Fruit fly (Drosophila melanogaster): Measurements from ENCODE around the gene CG5282.

CG5282 gene

dm6 chr3L:20384086-20384810, 41.6 kb downstream of the CG5282 start, which contains the start of the genes CG5498 and fbl (continued):
- TF ChIP-seq Hey (tag; optimal IDR thresholded peaks at IDR 0.05) (no peak), kni (GFP tag; optimal IDR thresholded peaks at IDR 0.05) (peak; percentile 32), CG6689 (GFP tag; IDR thresholded peaks at IDR 0.05) (peak; percentile 50), CG2678 (tag; optimal IDR thresholded peaks at IDR 0.05) (peak; percentile 79), CG12104 (GFP tag; optimal IDR thresholded peaks at IDR 0.05) (peak; percentile 66), HLH54F (GFP tag; optimal IDR thresholded peaks at IDR 0.05) (peak; percentile 52), Eip74EF (GFP tag; optimal IDR thresholded peaks at IDR 0.05) (peak in 1 of 2 experiments; percentile 40), CG31388 (GFP tag; optimal IDR thresholded peaks at IDR 0.05) (peak; percentile 9), slou (GFP tag; optimal IDR thresholded peaks at IDR 0.05) (peak; percentile 20), CG17568 (GFP tag; optimal IDR thresholded peaks at IDR 0.05) (no peak), Mes4 (GFP tag; optimal IDR thresholded peaks at IDR 0.05) (peak; percentile 6), Hsf (GFP tag; optimal IDR thresholded peaks at IDR 0.05) (peak; percentile 78), knrl (GFP tag; IDR thresholded peaks at IDR 0.05; ENCODE audit: partially characterized antibody) (no peak), CG10979 (tag; optimal IDR thresholded peaks at IDR 0.05) (peak; percentile 52), lmd (GFP tag; IDR thresholded peaks at IDR 0.05) (no peak; the same call in 1 of the 2 replicates), CG30403 (GFP tag; optimal IDR thresholded peaks at IDR 0.05) (peak; percentile 84), unc-4 (GFP tag; IDR thresholded peaks at IDR 0.05; ENCODE audit: partially characterized antibody) (peak; percentile 62), lola (GFP tag; optimal IDR thresholded peaks at IDR 0.05) (peak in 1 of 3 experiments; percentile 67), crc (GFP tag; optimal IDR thresholded peaks at IDR 0.05) (no peak), HLHmδ (GFP tag; optimal IDR thresholded peaks at IDR 0.05) (no peak), corto (GFP tag; optimal IDR thresholded peaks at IDR 0.05) (peak; percentile 38), CG15073 (GFP tag; optimal IDR thresholded peaks at IDR 0.05) (peak; percentile 24), pho (GFP tag; optimal IDR thresholded peaks at IDR 0.05) (peak; percentile 38), sim (GFP tag; IDR thresholded peaks at IDR 0.05) (no peak), Ssrp (tag; optimal IDR thresholded peaks at IDR 0.05) (peak; percentile 32), CG3838 (GFP tag; optimal IDR thresholded peaks at IDR 0.05) (no peak), CG13123 (GFP tag; optimal IDR thresholded peaks at IDR 0.05) (peak; percentile 36), Med (GFP tag) (peak; percentile 73), CG2875 (GFP tag; optimal IDR thresholded peaks at IDR 0.05) (no peak), CG18011 (GFP tag; optimal IDR thresholded peaks at IDR 0.05) (peak; percentile 22), CG12236 (GFP tag; optimal IDR thresholded peaks at IDR 0.05) (no peak), Atf6 (GFP tag; IDR thresholded peaks at IDR 0.05) (peak; percentile 52; the same call in 1 of the 2 replicates), Drgx (GFP tag; IDR thresholded peaks at IDR 0.05) (peak; percentile 62), sc (optimal IDR thresholded peaks at IDR 0.05) (no peak), sc (GFP tag; optimal IDR thresholded peaks at IDR 0.05) (no peak), Sry-δ (GFP tag; optimal IDR thresholded peaks at IDR 0.05) (peak; percentile 40), CG13424 (tag; optimal IDR thresholded peaks at IDR 0.05) (peak; percentile 69), run (tag; optimal IDR thresholded peaks at IDR 0.05) (no peak), CG12744 (GFP tag; optimal IDR thresholded peaks at IDR 0.05) (peak; percentile 29), CG17612 (GFP tag; IDR thresholded peaks at IDR 0.05) (no peak)

dm6 chr3L:20379496-20379895, 46.4 kb downstream of the CG5282 start:
- TF ChIP-seq ATbp (GFP tag; optimal IDR thresholded peaks at IDR 0.05) (no peak), CG8478 (optimal IDR thresholded peaks at IDR 0.05) (peak; percentile 55), ham (GFP tag; IDR thresholded peaks at IDR 0.05) (no peak), z (GFP tag; IDR thresholded peaks at IDR 0.05) (0 out of 3 replicates have a peak, but pooled peaks have one; percentile 26), CG7963 (GFP tag; IDR thresholded peaks at IDR 0.05; ENCODE audit: partially characterized antibody) (0 out of 3 replicates have a peak, but pooled peaks have one; percentile 6), Med (GFP tag) (peak; percentile 52), CG6791 (GFP tag; IDR thresholded peaks at IDR 0.05; ENCODE audit: partially characterized antibody) (0 out of 3 replicates have a peak, but pooled peaks have one; percentile 11), bcd (GFP tag; optimal IDR thresholded peaks at IDR 0.05) (no peak)

Measured in whole organism, embryonic.